Fruit fly (Drosophila melanogaster): ENCODE data around the gene CG31769.

Gene CG31769

dm6 chr2L:14094606-14095005, 15.9 kb downstream of the CG31769 start (continued):
- TF ChIP-seq CG8290 (GFP tag; optimal IDR thresholded peaks at IDR 0.05) (peak; percentile 85), CG8290 (tag; optimal IDR thresholded peaks at IDR 0.05) (peak in 1 of 2 experiments; percentile 77), CG12659 (GFP tag; optimal IDR thresholded peaks at IDR 0.05) (no peak), mld (GFP tag; IDR thresholded peaks at IDR 0.05; ENCODE audit: partially characterized antibody) (no peak), CG3847 (GFP tag; IDR thresholded peaks at IDR 0.05) (peak; percentile 89), bab2 (GFP tag; optimal IDR thresholded peaks at IDR 0.05) (peak; percentile 34), bbx (GFP tag; IDR thresholded peaks at IDR 0.05; ENCODE audit: partially characterized antibody) (peak; percentile 50; the same call in 1 of the 2 replicates), D (optimal IDR thresholded peaks at IDR 0.05) (no peak), D (GFP tag; optimal IDR thresholded peaks at IDR 0.05) (no peak), H2.0 (GFP tag; IDR thresholded peaks at IDR 0.05) (no peak; the same call in 1 of the 2 replicates), dan (GFP tag; IDR thresholded peaks at IDR 0.05) (no peak), unc-4 (GFP tag; IDR thresholded peaks at IDR 0.05; ENCODE audit: partially characterized antibody) (no peak; the same call in 1 of the 2 replicates), CkIIα-i1 (GFP tag; IDR thresholded peaks at IDR 0.05) (no peak), kay (GFP tag; optimal IDR thresholded peaks at IDR 0.05) (no peak), CG8359 (GFP tag; optimal IDR thresholded peaks at IDR 0.05; ENCODE audit: borderline replicate concordance) (no peak), crc (GFP tag; optimal IDR thresholded peaks at IDR 0.05) (no peak), Atf-2 (GFP tag; optimal IDR thresholded peaks at IDR 0.05) (peak; percentile 7), abd-A (tag; optimal IDR thresholded peaks at IDR 0.05) (no peak), tap (tag; optimal IDR thresholded peaks at IDR 0.05) (no peak), CG18619 (GFP tag; optimal IDR thresholded peaks at IDR 0.05) (no peak), zf30C (GFP tag; optimal IDR thresholded peaks at IDR 0.05) (no peak), psq (GFP tag; optimal IDR thresholded peaks at IDR 0.05) (no peak), Sox100B (GFP tag; optimal IDR thresholded peaks at IDR 0.05) (no peak), Trl (optimal IDR thresholded peaks at IDR 0.05) (no peak), Trl (GFP tag; optimal IDR thresholded peaks at IDR 0.05) (peak; percentile 30), scrt (GFP tag; optimal IDR thresholded peaks at IDR 0.05) (no peak), maf-S (GFP tag; optimal IDR thresholded peaks at IDR 0.05) (peak; percentile 22), btn (GFP tag; optimal IDR thresholded peaks at IDR 0.05) (no peak), CG17361 (GFP tag; IDR thresholded peaks at IDR 0.05) (no peak), Awh (GFP tag; IDR thresholded peaks at IDR 0.05) (0 out of 2 replicates have a peak, but pooled peaks have one; percentile 32), NfI (GFP tag; optimal IDR thresholded peaks at IDR 0.05) (peak; percentile 54), CG30431 (GFP tag; optimal IDR thresholded peaks at IDR 0.05) (peak; percentile 28), twi (tag; optimal IDR thresholded peaks at IDR 0.05) (no peak), Poxn (GFP tag; IDR thresholded peaks at IDR 0.05) (no peak), CG13424 (tag; optimal IDR thresholded peaks at IDR 0.05) (no peak), CG16813 (GFP tag; IDR thresholded peaks at IDR 0.05; ENCODE audit: partially characterized antibody) (peak; percentile 62), h (optimal IDR thresholded peaks at IDR 0.05) (no peak), Nf-YB (GFP tag; optimal IDR thresholded peaks at IDR 0.05) (no peak), CG9932 (GFP tag; IDR thresholded peaks at IDR 0.05) (no peak), CG10462 (GFP tag; optimal IDR thresholded peaks at IDR 0.05) (no peak), jumu (GFP tag; optimal IDR thresholded peaks at IDR 0.05) (peak; percentile 18), C15 (GFP tag; IDR thresholded peaks at IDR 0.05) (no peak), Hr78 (GFP tag; optimal IDR thresholded peaks at IDR 0.05) (no peak), Gug (GFP tag; IDR thresholded peaks at IDR 0.05) (peak; percentile 62), CG17359 (tag; optimal IDR thresholded peaks at IDR 0.05) (no peak), nerfin-2 (GFP tag; IDR thresholded peaks at IDR 0.05; ENCODE audit: partially characterized antibody) (no peak), sob (GFP tag; IDR thresholded peaks at IDR 0.05) (no peak; the same call in 1 of the 2 replicates), CG10267 (tag; optimal IDR thresholded peaks at IDR 0.05) (peak; percentile 91), CG3065 (GFP tag; optimal IDR thresholded peaks at IDR 0.05) (no peak), fd102C (GFP tag; optimal IDR thresholded peaks at IDR 0.05) (no peak), zen2 (GFP tag; IDR thresholded peaks at IDR 0.05; ENCODE audit: partially characterized antibody) (no peak), CG4424 (GFP tag; optimal IDR thresholded peaks at IDR 0.05) (no peak)

Data from whole organism, embryonic.